Worm (Caenorhabditis elegans): ENCODE data around the gene Y54G11A.3.

- no peak for TF ChIP-seq ama-1 (optimal IDR thresholded peaks at IDR 0.05)
- no peak for TF ChIP-seq zag-1 (tag; optimal IDR thresholded peaks at IDR 0.05)
- TF ChIP-seq lin-38 (GFP tag; IDR thresholded peaks at IDR 0.05), result no peak
- TF ChIP-seq zip-2 (tag; optimal IDR thresholded peaks at IDR 0.05), result no peak
- TF ChIP-seq ZK546.5 (tag; optimal IDR thresholded peaks at IDR 0.05), result no peak
- TF ChIP-seq dmd-8 (GFP tag; IDR thresholded peaks at IDR 0.05), result no peak
- no peak for TF ChIP-seq saeg-2 (GFP tag; IDR thresholded peaks at IDR 0.05)
- TF ChIP-seq lsy-2 (tag; optimal IDR thresholded peaks at IDR 0.05), result no peak
- no peak for TF ChIP-seq spr-1 (tag; optimal IDR thresholded peaks at IDR 0.05)
- TF ChIP-seq nhr-10 (tag; optimal IDR thresholded peaks at IDR 0.05), result no peak
Measured at ce11 chrII:14269839-14270238, 6.6 kb upstream of the Y54G11A.3 start.
